Fruit fly (Drosophila melanogaster) whole organism, larva: ENCODE measurements around the gene CG5107.

Source experiments
- noc ChIP-seq: fragments of 200-800 bp; sonication (Bioruptor generic); optimal IDR thresholded peaks from 3 replicates; lab custom pipeline; 2019; ENCODE audit warnings: missing biosample characterization, mild to moderate bottlenecking, missing genetic modification characterization, moderate library complexity

The CG5107 gene

DNA sequence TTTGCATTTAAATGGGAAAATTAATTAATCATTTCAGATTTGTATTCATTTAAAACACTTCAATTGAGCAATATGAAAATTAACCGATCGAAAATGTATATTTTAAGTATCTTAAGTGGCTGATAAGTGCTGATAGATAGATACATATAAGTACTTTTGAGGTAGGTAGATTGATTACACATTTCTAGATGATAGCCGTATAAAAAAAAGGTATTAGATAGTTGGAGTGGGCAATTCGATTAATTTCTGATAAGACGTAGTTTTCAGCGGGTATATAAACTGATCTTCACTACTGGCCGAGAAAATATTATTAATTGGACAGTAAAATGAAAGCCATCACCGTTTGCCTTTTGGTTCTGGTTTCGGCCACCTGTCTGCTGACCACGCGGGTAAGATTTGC, at the start of gene CG5107:
Gene CG5107 (plus strand): TSS at position 301 of the 400 bp plus-strand sequence.
- no peak for TF ChIP-seq noc (tag; lab: Kevin White, UChicago)

DNA sequence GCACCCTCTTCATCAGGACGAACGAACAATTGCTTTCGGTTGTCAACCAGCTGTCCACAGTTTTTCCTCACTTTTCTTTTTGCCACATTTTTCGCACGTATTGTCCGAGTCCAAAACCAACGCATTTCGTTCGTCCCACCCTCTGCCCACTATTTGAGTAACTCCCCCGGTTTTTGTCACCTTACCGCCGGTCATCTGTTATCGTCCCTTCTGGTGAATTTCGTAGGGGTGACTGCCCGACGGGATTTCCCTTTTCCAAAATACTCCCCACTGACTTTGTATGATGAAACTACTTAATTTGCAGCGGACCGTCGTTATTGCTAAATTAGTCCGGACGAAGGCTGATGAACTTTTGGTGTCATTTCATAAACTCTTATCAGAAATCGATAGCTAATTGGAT, 47.9 kb upstream of the CG5107 start:
- TF ChIP-seq noc (tag; lab: Kevin White, UChicago) = no peak

DNA sequence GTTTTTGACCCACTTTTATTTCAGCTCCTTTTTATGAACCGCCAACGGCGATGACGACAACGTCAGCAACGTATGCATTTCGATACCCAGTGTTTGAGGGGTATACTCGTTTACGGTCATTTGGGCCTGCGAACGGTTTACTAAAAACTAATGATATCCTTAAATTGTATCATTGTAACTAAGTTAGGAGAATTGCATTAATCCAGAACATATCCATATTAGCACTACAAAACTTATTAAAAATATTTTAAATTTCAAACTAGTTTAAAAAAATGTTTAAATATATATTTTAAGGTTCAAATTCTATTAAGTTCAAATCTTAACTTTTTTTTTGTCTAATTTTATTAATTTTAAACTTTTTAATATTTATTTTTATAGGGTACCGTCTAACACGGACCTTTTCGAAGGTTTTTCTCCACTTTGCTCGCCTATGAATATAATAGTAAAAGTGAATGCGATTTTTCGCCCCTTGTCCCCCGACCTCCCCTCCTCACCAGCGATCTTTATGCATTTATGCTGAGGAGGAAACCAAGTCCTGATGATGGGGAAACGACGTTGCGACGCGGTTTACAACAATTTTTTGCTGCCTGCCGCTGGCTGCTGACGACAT, 45.7 kb upstream of the CG5107 start:
- TF ChIP-seq noc (tag; lab: Kevin White, UChicago) = no peak

DNA sequence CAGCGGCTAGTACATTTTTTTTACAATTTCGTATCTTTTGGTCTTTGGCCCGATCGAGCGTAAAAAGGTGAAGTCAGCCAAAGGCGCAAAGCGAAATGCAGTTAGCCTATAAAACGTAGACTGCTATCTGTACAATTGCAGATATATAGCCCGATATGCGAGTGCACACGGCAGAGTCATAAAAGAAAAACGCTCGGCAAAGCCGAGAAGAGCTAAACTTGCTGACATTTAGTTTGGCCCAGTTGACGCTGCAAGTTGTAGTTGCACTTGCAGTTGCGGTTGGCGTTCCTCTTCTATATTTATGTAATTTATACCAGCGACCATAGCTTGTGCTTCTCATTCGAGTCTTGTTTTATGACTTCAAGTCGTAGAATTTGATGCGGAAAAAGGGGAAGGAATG, 44.3 kb upstream of the CG5107 start:
- no peak for TF ChIP-seq noc (tag; lab: Kevin White, UChicago)

DNA sequence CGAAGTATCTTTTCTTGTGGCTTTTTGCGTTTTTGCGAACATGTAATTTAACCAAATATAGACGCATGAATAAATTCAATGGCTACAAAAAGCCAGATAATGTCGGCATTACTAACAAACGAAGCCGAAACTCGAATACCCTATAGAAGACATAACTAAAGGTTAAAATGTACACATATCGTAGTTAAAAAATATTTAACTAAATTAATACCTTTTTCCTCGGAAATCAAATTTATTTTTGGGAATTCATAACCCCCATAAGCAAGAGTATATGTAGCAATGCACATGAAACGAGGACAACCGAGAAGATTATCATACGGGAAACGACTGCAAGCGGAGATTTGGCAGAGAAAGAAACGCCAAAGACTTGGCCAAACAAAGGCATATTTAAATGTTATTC, 43.3 kb upstream of the CG5107 start:
- TF ChIP-seq noc (tag; lab: Kevin White, UChicago) = no peak

DNA sequence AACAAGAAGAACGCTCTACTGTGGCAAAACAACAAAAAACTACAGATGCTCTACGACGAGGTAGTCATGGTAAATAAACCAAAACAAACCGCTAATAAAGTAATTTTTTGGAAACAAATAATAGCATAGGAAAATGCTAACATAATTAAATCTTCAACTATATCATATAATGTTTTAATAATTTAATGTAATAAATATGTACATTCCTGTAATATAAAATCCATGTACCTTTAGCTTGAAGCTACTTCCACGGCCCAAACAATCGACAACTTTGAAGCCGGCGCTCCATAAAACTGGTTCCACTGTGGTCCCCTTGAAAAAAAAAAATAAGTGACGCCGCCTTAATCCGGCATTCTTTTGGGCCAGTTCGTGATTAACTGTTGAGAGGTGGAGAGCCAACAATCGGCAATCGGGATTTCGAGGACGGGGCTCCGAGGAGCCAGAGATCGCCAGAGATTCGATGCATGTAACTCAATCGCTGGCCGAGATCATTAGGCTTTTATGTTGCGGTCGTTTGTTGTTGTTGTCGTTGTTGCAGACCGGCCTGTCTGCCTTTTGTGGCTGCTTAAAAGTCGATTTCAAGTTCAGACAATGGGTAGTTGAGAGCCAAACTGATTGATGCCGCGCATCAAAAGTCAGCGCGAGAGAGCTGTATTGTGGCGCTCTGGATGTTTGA, 42.2 kb upstream of the CG5107 start:
- TF ChIP-seq noc (tag; lab: Kevin White, UChicago) = peak; percentile 61

DNA sequence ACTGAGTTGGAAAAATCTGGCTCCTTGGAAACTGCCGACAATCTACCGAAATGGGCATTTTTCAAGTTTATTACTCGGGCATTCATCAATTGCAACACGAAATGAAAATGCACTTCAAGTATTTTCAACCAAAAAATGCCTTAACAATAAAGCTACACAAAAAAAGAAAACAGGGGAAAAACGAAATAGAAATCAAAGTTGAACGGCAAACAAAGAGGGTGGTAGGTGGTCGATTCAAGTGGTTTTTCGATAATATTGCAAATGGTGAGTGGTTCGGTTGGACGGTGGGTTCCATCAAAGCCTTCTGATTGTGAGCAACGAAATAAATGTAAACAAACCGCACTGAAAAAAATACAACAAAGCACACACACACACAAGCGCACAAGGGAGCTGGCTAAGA, 38.8 kb upstream of the CG5107 start:
- TF ChIP-seq noc (tag; lab: Kevin White, UChicago) = no peak

DNA sequence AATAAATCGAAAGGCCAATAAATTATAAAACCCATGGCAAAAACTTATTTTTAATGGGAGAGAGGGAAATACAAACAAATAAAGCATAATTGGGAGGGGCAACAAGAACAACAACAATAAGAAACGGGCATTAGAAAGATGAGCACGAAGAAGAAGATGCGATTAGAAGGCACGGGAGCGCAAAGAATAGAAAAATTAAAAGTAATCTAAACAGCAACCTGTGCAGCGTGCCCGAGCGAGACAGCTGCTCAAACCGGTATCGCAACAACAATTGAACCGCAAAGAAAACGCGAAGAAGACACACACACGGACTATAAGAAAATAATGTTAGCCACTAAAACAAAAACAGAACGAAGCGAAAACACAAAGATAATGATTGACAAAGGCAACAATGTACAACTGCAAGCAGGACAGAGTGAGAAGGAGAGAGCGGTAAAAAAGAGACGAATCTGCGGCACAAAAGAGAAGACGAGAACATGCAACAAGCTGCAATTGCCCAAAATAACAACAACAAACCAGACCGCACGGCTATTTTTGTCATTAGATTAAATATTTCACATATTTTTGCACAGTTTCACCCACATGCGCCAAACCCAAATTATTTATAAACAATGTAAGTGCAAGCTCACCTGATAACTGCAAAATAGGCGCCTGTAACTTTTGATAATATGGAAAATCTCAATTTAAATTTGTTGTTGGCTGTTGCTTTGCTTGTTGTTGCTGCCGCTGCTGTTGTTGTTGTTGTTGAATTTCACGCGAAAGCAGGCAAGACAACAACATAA, 32.9 kb upstream of the CG5107 start:
- TF ChIP-seq noc (tag; lab: Kevin White, UChicago) = peak; percentile 4

DNA sequence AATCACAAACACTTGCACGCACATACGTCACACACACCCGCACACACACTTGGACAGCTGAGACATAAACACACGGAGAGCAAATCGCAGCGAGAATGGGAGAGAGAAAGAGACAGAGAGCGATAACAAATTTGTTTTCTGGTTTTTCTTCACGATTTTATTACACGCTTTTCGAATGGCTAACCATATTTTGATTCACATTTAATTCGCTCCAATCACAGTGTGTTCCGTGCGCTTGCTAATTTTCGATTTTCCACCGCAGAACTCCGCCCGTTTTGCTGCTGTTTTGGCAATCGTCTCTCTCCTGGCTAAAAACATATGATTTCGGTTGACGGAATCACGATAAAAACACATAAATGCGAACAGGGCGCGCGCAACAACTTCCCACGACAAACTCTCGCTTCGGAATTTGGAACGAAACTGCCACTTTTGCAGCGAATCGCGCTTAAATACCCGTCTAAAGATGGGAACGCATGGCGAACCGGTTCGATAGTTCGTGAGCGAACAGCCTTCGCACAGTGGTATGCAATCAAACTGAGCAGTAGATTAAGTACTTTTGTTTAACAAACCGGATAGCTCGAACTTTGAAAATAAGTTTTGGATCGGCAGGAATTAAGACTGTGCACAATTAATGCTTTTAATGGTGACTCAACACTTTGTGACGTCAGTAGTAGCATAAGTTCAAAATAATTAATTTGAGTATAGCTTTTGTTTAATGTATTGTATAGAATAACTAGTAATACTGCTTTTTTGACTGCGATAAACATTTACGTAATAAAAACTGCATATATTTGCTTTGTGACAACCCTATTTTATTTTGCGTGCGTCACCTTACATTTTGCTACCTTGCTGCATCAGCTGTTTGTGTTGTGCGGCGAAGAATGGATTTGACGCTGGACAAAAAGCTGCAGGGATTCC, 32.1 kb upstream of the CG5107 start, which contains the start of the genes Fur1 and Vps33B:
Gene Fur1 (minus strand): TSS at position 424 of the 918 bp plus-strand sequence.
Gene Vps33B (plus strand): TSS at position 856 of the 918 bp plus-strand sequence.
- TF ChIP-seq noc (tag; lab: Kevin White, UChicago) = peak; percentile 96

DNA sequence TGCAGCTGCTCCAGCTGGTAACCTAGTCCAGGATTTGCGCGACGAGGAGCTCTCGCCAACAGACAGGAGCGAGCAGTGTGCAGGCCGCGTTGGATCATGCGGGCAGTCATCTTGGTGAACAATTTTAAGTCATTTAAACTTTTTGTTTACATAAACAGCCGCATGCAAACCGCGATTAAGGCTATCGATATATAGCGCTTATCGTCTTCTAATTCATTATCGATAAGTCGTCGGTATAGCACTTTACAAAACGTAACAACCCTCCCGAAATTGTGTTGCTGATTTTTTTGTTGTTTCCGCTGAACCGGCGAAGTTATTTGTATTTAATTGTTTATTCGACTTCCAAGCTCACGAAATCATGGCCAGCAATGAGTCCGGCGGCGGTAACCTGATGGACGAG, 28.2 kb upstream of the CG5107 start, which contains the start of the genes CG4553 and MED28:
Gene CG4553 (minus strand): TSS at position 172 of the 400 bp plus-strand sequence.
Gene MED28 (plus strand): TSS at position 260 of the 400 bp plus-strand sequence.
- no peak for TF ChIP-seq noc (tag; lab: Kevin White, UChicago)

DNA sequence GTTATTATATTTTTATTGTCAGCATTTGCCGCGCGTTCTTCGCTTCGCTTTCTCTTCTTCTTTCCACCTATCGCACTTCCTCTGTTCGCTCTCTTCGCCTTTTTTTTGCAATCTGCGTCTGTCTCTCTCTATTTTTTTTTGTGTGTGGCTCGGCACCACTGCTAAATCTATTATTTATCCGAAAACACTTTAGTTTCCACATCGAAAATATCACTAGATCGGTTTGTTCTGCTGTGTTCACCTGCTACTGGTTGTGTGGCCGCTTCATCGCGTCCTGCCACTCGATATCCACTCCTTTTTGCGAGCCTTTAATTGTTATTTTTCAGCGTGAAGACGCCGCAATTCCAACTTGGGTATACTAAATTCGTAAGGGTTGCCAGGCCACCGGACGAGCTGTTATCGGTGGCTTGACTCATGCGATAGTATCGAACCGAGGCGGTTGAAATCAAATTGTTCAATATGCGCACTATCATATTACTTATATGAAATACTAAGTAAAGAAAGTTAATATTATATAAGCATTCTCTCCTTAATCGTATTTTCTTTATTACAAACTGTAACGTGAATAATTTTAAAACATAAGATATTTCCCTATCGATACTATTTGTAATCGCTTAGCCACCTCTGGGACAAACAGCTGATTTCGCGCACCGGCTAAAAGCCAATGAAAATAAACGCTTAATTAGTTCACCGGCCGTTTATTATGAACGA, 22.4 kb upstream of the CG5107 start, which contains the start of the genes XNP, CG42488 and CG5116:
Gene XNP (minus strand): TSS at position 372 of the 711 bp plus-strand sequence.
Gene CG42488 (plus strand): TSS at position 636 of the 711 bp plus-strand sequence.
Gene CG5116 (plus strand): TSS at position 636 of the 711 bp plus-strand sequence.
- TF ChIP-seq noc (tag; lab: Kevin White, UChicago) = no peak

DNA sequence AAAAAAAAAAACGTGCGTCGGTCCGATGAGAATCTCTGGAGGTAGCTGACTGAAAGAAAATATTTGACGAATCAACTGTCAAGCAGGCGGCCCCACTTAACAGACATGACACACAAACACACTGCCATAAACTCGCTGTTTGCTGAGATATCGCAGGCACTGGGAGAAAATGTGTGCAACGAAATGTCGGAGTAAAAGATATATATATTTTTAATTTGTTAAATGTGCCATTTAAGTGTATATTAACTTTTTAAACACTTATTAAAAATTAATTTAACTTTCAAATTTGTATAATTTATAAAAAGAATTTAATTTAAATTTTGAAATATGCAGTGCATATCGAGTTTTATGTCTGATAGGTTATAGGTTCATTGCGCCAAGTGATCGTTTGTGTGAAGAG, 15.9 kb upstream of the CG5107 start:
- peak; percentile 77 for TF ChIP-seq noc (tag; lab: Kevin White, UChicago)

DNA sequence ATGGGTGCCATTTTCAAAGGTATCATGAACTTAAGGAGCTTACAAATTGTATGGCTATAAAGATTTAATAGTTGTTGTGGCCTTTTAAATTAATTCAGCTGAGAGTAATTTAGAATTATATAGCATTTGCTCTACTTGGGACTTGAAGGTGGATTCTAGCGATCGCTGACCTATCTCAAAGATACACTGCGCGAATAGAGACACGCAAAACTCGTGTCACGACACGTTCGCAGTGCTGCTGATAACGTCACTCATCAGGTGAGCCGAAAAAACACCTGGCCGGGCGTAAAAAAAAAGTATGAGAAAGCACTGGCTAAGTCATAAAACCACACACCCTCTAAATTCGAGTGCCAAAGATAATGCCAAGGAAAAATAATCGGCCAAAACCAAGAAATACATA, 15.3 kb upstream of the CG5107 start:
- no peak for TF ChIP-seq noc (tag; lab: Kevin White, UChicago)

DNA sequence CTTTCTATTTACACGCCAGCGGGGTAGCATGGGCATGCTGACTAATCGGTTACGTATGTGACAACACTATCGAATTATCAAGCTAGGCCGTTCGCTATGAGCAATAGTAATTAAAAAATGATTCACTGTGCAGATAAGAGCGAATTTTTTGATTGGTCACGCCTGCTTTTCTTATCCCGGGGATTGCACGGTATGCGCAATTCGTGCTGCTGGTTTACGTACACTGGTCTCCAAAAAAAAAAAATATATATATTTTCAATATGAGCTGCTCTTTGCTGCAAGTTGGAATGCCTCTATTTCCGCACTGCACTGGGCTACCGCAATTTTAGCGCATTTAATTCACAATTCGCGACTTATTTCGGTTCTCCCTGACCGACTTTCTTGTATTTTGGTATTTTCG, 14.6 kb upstream of the CG5107 start:
- TF ChIP-seq noc (tag; lab: Kevin White, UChicago) = no peak
